Worm (Caenorhabditis elegans) whole organism, L4/young adult: ENCODE measurements around the gene unc-62.

Experiments
- W03F9.2 ChIP-seq: fragments of 150-350 bp; optimal IDR thresholded peaks from 2 replicates; lab custom pipeline; 2014; ENCODE audit warnings: missing biosample characterization, missing genetic modification characterization
- dao-5 ChIP-seq: sonication (generic microtip); optimal IDR thresholded peaks from 2 replicates; lab custom pipeline; 2016; ENCODE audit warnings: missing genotype, missing genetic modification characterization, moderate library complexity, missing compliant biosample characterization
- him-1 ChIP-seq: sonication (generic microtip); optimal IDR thresholded peaks from 2 replicates; lab custom pipeline; 2016; ENCODE audit warnings: missing genotype, missing genetic modification reagents, missing genetic modification characterization, missing compliant biosample characterization

The unc-62 gene

DNA sequence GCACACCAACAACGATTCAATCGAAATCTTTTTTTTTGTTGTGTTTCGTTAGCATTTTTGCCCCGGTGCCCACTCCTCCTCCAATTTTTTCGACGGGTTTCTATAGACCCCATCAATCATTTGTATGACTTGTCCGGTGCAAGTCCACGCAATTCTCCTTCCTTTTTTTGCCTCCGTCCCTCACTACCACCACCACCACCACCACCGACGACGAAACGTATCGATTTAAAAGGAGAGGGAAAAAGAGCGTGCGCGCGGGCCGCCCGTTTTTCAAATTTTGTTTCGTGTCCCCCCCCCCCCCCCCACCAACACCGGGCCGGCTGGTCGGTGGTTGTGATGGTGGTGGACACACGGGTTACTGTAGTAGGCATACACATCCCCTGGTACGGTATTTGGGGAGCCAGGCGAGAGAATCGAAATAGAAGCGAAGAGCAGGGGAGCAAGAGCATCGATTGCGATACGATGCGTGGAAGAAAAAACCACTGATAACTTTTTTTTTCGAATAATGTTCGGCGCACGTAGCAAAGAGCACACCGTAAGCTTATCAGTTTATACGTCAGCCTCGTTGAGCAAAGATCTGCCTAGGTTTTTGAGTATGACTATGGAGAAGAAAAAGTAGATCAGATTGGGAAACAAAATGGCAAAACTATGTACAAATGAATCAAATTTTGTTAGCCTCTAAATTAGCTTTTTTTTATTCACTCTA, 2.0 kb upstream of the unc-62 start:
- TF ChIP-seq W03F9.2 (no peak), him-1 (no peak), dao-5 (tag; lab: Kevin White, UChicago) (no peak)

DNA sequence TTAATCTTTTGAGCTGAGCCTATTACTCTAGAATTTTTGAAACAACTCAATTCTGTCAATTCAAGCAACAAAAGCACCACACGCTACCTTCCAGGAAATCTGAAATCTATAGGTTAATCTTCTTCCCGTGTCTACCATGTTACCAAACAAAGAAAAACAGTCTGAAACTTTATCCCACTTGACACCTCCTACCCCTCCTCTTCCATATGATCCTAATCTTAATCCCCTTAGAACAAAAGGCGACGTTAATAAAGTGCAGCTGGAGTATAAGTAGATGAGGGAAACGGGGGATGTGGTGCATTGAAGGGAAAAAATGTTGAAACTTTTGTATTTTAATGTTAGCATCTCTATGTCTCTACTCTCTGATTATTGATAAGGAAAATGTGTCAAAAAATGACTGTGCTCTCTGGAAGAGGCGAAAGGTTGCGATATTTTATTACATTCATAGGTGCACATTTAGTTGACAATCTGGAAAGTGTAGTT, 1.1 kb upstream of the unc-62 start:
- no peak for TF ChIP-seq W03F9.2
- no peak for TF ChIP-seq dao-5 (tag; lab: Kevin White, UChicago)
- no peak for TF ChIP-seq him-1

DNA sequence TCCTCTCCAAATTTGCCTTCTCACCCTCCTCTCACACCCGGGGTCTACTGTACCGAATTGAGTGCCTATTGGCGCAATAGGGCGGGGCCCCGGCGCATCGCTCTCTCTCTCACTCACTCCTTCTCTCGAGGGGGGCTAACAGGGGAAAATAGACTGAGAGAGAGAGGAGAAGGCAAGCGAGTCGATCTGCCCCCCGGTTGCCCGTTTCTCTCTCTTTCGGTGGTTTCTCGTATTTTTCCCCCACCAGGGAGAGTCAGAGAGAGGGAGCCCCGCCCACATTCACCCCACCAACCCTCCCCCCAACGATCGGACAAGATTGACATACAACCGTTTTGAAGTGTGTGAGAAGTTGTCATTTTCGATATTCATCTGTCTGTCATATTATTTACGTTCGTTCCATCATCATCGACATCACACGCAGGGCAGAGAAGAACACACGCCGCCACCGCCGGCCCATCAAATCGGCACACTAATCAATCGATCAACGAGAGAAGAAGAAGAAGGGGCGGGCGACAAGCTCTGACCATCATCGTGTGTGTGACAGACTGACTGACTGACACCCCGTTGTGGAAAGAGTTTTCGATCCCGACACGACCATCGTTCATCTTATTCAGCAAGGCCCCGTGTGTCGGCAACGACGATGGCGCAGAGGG, 2.0 kb downstream of the unc-62 start:
- TF ChIP-seq W03F9.2 (no peak), him-1 (peak; percentile 29)

DNA sequence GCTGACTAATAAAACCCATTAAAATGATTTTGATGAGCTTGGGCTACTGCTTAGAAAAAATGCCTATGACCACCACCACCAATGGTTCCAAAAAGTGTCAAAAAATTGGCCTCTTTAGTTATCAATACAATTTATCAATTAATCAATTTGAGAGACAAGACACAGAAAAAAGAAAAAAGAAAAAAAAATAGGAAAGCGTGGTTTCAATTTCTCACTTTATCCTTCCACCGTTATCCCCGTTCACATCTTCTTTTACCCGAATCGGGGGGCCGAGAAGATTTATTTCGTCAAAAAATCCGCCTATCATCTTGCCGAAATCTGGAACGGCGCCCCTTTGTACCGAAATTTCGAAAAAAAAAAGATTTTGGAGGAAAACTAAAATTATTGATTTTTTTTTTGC, 3.4 kb downstream of the unc-62 start:
- TF ChIP-seq dao-5 (tag; lab: Kevin White, UChicago) (no peak), W03F9.2 (no peak), him-1 (no peak)

DNA sequence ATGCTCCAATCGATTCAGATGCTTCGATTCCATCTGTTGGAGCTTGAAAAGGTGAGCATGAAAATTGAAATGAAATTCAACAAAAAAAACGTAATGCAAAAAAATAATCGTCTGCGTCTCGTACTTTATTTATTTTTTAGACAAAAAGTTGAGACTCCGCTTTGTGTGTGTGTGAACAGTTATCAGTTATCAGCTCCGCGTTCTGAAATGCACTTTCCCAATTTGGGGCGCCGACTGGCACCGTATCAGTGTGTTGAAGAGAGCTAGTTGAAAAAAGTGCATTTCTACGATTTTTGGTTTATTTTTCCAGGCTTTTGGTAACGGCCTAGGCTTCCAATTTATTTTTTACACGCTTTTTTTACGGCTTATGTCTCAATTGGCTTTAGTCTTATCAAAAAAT, 4.7 kb downstream of the unc-62 start:
- TF ChIP-seq W03F9.2 (no peak), him-1 (no peak), dao-5 (tag; lab: Kevin White, UChicago) (no peak)

DNA sequence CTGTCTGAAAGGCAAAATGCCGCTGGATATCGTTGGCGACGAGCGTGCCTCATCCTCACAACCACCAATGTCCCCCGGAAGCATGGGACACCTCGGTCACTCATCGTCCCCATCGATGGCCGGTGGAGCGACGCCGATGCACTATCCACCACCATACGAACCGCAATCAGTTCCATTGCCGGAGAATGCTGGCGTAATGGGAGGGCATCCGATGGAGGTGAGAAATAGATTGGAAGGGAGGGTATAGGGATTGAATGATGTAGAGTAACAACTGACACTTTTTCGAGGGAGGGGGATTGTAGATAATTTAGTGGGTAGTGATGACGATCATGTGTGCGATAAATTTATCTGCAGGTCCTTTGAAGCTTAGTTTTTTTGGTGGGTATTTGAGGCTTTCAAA, 5.4 kb downstream of the unc-62 start:
- TF ChIP-seq him-1 (no peak), W03F9.2 (no peak), dao-5 (tag; lab: Kevin White, UChicago) (no peak)

DNA sequence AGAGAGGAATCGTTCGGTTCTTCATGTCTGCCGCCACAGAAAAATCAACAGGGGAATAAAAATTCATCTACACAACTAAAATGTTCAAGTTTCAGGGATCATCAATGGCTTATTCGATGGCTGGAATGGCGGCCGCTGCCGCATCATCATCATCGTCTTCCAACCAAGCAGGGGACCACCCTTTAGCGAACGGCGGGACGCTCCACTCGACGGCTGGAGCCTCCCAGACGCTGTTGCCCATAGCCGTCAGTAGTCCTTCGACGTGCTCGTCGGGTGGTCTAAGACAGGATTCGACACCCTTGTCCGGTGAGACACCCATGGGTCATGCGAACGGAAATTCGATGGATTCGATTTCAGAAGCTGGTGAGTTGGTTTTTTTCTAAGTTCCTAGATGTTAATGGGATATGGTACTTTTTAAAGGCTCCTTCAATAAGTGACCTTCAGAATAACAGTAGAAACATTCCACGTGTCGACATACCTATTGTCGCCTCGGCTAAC, 6.7 kb downstream of the unc-62 start:
- TF ChIP-seq him-1, result no peak
- no peak for TF ChIP-seq W03F9.2
- no peak for TF ChIP-seq dao-5 (tag; lab: Kevin White, UChicago)

DNA sequence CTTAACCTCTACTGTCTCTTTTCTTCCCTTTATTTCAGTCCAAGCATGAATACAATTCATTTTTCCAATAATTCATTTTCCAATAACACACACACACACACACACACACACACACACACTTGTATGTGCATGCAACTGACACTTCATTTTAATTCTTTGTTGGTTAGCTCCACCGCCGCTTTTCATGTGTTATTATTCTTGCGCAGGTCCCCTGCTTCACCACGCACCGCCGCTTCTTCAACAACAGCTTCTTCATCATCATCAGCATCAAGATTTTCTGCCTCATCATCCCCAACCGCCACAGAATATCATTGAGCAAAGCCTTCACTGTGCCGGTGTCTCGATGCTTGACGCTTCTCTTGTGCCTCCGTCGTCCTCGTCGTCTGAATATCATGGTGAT, 7.2 kb downstream of the unc-62 start:
- no peak for TF ChIP-seq him-1
- TF ChIP-seq W03F9.2, result no peak
- TF ChIP-seq dao-5 (tag; lab: Kevin White, UChicago), result no peak

DNA sequence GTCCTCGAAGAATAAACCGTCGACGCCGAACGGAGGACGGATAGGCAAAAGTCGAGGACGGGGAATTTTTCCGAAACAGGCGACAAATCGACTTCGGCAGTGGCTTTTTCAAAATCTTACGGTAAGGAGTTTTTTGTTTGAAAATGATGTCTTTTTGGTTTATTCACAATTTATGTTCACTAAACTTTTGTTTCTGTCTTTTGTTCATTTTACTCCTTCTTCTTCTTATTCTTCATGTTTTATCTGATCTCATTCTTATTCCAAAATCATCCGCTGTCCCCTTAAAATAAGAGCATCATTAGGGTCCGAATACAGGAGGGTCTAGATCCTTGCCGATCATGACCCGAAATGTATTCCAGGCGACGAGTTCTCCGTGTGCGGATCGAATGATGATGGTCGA, 7.7 kb downstream of the unc-62 start:
- TF ChIP-seq dao-5 (tag; lab: Kevin White, UChicago) (no peak), him-1 (no peak), W03F9.2 (no peak)

DNA sequence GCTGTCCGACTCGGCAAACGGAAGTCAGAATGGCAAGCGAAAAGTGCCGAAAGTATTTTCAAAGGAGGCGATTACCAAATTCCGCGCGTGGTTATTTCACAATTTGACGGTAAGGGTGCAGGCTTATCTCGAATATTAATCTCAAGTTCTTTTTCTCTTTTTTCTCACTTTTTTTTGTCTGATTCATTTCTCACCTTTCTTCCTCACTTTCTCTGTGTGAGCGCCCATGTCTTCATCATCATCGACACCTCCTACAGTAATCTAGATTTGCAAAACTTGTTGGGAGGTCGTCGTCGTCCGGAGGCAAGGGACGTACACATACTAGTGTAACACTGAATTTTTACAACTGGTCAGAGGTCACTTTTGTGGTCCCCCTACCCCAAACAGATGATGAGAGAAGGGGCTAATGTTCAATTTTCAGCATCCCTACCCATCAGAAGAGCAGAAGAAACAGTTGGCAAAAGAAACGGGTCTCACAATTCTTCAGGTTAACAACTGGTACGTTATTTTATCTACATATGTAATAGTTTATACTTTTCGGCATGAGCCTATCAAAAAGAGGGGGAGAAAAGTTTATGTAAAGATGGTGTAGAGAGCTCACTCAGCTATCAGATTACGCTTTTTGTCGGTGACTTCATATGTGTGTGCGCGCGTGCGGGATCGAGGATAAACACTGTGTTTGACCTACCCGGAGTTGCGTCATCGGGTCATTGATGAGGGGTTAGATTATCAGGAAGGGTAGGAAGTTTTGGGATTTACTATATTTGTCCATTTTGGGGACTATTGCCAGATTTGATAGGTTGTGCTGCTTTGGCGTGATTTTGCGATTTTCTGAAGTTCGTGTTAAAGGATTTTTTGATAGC, 8.4 kb downstream of the unc-62 start:
- TF ChIP-seq W03F9.2 (no peak), him-1 (no peak), dao-5 (tag; lab: Kevin White, UChicago) (no peak)

DNA sequence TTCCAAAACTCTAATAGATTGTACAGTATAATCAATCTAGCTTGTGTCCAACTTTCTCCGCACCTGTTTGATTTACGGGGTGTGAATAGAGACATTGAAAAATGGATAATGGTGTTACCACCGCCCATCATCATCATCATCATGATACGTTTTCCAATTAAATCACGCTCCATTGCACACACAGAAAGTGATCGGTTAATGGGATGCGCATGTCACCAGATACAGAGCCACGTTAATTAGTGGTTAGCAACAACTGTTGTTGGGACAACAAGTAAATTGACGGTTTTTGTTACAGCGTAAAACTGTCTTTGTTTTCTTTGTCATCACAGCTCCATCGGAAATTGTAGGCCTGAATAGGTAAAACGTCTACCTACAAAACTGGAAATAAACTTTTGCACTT, 9.4 kb downstream of the unc-62 start:
- TF ChIP-seq W03F9.2 (no peak), him-1 (no peak), dao-5 (tag; lab: Kevin White, UChicago) (no peak)

DNA sequence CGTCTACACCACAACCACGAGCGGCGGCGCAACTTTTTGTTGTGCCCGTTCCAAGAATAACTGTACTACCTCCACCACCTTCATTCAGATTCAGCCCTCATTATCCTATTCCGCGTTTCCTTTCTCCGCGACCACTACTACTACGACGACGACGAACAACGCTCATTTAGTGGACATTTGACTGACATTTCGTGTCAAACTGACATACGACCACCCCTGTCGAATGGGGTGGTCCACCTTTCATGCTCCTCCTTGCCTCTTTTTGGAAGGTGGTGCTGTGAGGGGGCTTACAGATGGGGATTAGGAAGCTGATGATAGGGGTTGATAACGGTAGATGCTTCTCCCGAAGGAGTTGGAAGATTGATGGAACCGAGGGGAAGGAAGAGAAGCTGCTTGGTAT, 9.9 kb downstream of the unc-62 start:
- TF ChIP-seq dao-5 (tag; lab: Kevin White, UChicago) (no peak), W03F9.2 (no peak), him-1 (no peak)

DNA sequence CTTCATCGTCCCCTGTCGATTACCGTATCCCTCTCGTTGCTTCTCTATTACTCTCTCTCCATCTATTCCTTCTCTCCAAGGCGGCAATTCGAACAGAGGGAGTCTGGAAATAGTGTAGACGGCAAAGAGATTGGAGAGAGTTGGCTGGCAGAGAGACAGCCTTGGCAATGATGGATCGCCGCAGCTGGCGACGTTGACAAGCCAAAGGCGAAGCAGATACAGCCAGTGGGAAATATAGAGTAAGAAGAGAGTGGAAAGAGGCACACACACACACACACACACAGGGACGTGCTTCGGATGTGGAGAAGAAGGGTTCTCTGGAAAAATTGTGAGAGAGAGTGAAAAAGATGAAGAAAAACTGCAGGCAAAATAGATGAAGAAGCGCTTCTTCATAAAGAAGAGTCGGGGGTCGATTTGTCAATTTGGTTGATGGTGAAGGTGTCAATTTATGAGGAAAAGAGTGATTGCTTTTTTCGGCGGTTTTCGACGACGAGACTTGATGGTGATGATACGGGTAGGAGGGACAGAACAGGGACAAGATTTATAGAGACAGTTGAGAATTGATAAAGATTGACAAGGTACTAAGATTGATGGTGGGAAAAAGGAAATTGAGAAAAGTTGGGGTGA, 10.7 kb downstream of the unc-62 start:
- TF ChIP-seq W03F9.2 (no peak), him-1 (peak; percentile 58), dao-5 (tag; lab: Kevin White, UChicago) (no peak)

DNA sequence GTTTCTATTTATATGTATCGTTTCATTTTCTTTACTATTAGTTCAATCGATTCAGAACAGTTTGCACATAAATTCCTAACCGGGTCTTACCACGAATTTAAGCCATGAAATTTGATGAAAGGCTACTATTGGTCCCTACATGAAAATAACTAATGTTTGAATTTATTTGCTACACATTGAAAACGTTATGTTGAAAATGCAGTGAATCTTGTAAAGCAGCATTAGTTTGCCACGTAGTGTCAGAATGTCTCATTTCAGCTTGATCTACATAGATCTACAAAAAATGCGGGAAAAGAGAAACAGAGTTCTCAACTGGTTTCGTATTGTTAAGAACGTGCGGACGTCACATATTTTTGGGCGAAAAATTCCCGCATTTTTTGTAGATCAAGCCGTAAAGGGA, 11.5 kb downstream of the unc-62 start:
- no peak for TF ChIP-seq dao-5 (tag; lab: Kevin White, UChicago)
- no peak for TF ChIP-seq W03F9.2
- no peak for TF ChIP-seq him-1
